Worm (Caenorhabditis elegans) whole organism, early embryonic: ENCODE data around the gene pmk-3.

ENCODE experiments used
- B0310.2 ChIP-seq: sonication (generic microtip); optimal IDR thresholded peaks from 2 replicates; lab custom pipeline; 2016; ENCODE audit warnings: mild to moderate bottlenecking, missing genetic modification characterization, missing compliant biosample characterization
- F13C5.2 ChIP-seq: sonication (generic microtip); optimal IDR thresholded peaks from 2 replicates; lab custom pipeline; 2017; ENCODE audit warnings: mild to moderate bottlenecking, missing genetic modification characterization, inconsistent platforms, missing compliant biosample characterization
- aly-1 ChIP-seq: sonication (generic microtip); optimal IDR thresholded peaks from 2 replicates; lab custom pipeline; 2016; ENCODE audit warnings: missing genetic modification characterization, missing compliant biosample characterization
- ama-1 ChIP-seq: fragments of 150-350 bp; optimal IDR thresholded peaks from 2 replicates; lab custom pipeline; 2014
- ceh-13 ChIP-seq: fragments of 200-800 bp; sonication (Bioruptor generic); optimal IDR thresholded peaks from 2 replicates; lab custom pipeline; 2018; ENCODE audit warnings: mild to moderate bottlenecking, missing genetic modification characterization, missing compliant biosample characterization
- ceh-36 ChIP-seq: sonication (generic microtip); optimal IDR thresholded peaks from 2 replicates; lab custom pipeline; 2016; ENCODE audit warnings: missing genetic modification characterization, inconsistent platforms, missing compliant biosample characterization
- ets-7 ChIP-seq: sonication (generic microtip); optimal IDR thresholded peaks from 2 replicates; lab custom pipeline; 2016; ENCODE audit warnings: missing genotype, missing genetic modification characterization, missing compliant biosample characterization
- flt-1 ChIP-seq: fragments of 200-800 bp; sonication (Bioruptor generic); IDR thresholded peaks from 2 replicates; pipeline ENCODE4 v1.3.6; 2022; ENCODE audit warnings: missing genetic modification characterization, missing compliant biosample characterization
- hmbx-1 ChIP-seq: sonication (generic microtip); optimal IDR thresholded peaks from 2 replicates; lab custom pipeline; 2016; ENCODE audit warnings: mild to moderate bottlenecking, missing genetic modification characterization, missing compliant biosample characterization
- hmg-4 ChIP-seq: fragments of 200-800 bp; sonication (Bioruptor generic); optimal IDR thresholded peaks from 2 replicates; lab custom pipeline; 2018; ENCODE audit warnings: mild to moderate bottlenecking, missing genetic modification characterization, missing compliant biosample characterization
- hnd-1 ChIP-seq: sonication (generic microtip); optimal IDR thresholded peaks from 2 replicates; lab custom pipeline; 2016; ENCODE audit warnings: missing genetic modification characterization, missing compliant biosample characterization
- pes-1 ChIP-seq: fragments of 200-800 bp; sonication (Bioruptor generic); IDR thresholded peaks from 2 replicates; pipeline ENCODE4 v1.3.6; 2022; ENCODE audit warnings: missing genetic modification reagents, missing genetic modification characterization, missing compliant biosample characterization
- scrt-1 ChIP-seq: fragments of 200-800 bp; sonication (Bioruptor generic); IDR thresholded peaks from 2 replicates; pipeline ENCODE4 v1.3.6; 2022; ENCODE audit warnings: missing genetic modification characterization, missing compliant biosample characterization
- sea-1 ChIP-seq: fragments of 200-800 bp; sonication (Bioruptor generic); conservative IDR thresholded peaks from 2 replicates; pipeline ENCODE4 v1.3.6; 2022; ENCODE audit warnings: missing genetic modification characterization, missing compliant biosample characterization
- tbx-11 ChIP-seq: fragments of 200-800 bp; sonication (Bioruptor generic); IDR thresholded peaks from 2 replicates; pipeline ENCODE4 v1.3.6; 2022; ENCODE audit warnings: missing genetic modification characterization, missing compliant biosample characterization
- tbx-37 ChIP-seq: fragments of 200-800 bp; sonication (Bioruptor generic); conservative IDR thresholded peaks from 2 replicates; pipeline ENCODE4 v1.3.6; 2022; ENCODE audit warnings: missing genetic modification reagents, missing genetic modification characterization, missing compliant biosample characterization
- tra-4 ChIP-seq: sonication (generic microtip); optimal IDR thresholded peaks from 2 replicates; lab custom pipeline; 2017; ENCODE audit warnings: missing genetic modification characterization, missing compliant biosample characterization

The pmk-3 gene

ce11 chrIV:8146283-8146682, 7.3 kb downstream of the pmk-3 start:
- no peak for TF ChIP-seq pes-1 (GFP tag; lab: Robert Waterston, UW)
- TF ChIP-seq ama-1: no peak
- no peak for TF ChIP-seq sea-1
- TF ChIP-seq ceh-13 (GFP tag; lab: Kevin White, UChicago): no peak
- no peak for TF ChIP-seq scrt-1 (GFP tag; lab: Robert Waterston, UW)
- TF ChIP-seq aly-1 (tag; lab: Kevin White, UChicago): no peak

- TF ChIP-seq hmbx-1 (tag; lab: Kevin White, UChicago) (no peak), B0310.2 (tag; lab: Kevin White, UChicago) (no peak), tra-4 (no peak), tbx-11 (GFP tag; lab: Robert Waterston, UW) (no peak), aly-1 (tag; lab: Kevin White, UChicago) (no peak), hnd-1 (tag; lab: Kevin White, UChicago) (no peak), tbx-37 (GFP tag; lab: Robert Waterston, UW) (no peak), ama-1 (no peak), scrt-1 (GFP tag; lab: Robert Waterston, UW) (no peak), pes-1 (GFP tag; lab: Robert Waterston, UW) (no peak), sea-1 (no peak), ceh-36 (no peak), ceh-13 (GFP tag; lab: Kevin White, UChicago) (no peak), ets-7 (no peak), F13C5.2 (tag; lab: Kevin White, UChicago) (no peak), hmg-4 (no peak), flt-1 (GFP tag; lab: Robert Waterston, UW) (no peak)
These were observed 9.5 kb downstream of the pmk-3 start, which contains the start of gene pmk-1 for ce11 chrIV:8148494-8148893. pmk-1 (plus strand) TSS chrIV:8148794.

ce11 chrIV:8151721-8152120, 12.7 kb downstream of the pmk-3 start:
- no peak for TF ChIP-seq ceh-13 (GFP tag; lab: Kevin White, UChicago)
- no peak for TF ChIP-seq ceh-36
- TF ChIP-seq tbx-37 (GFP tag; lab: Robert Waterston, UW): no peak
- TF ChIP-seq tbx-11 (GFP tag; lab: Robert Waterston, UW): no peak
- TF ChIP-seq tra-4: no peak
- no peak for TF ChIP-seq F13C5.2 (tag; lab: Kevin White, UChicago)
- no peak for TF ChIP-seq ets-7
- TF ChIP-seq ama-1: no peak
- no peak for TF ChIP-seq B0310.2 (tag; lab: Kevin White, UChicago)
- no peak for TF ChIP-seq hmg-4
- TF ChIP-seq scrt-1 (GFP tag; lab: Robert Waterston, UW): no peak
- no peak for TF ChIP-seq flt-1 (GFP tag; lab: Robert Waterston, UW)
- TF ChIP-seq sea-1: no peak
- TF ChIP-seq pes-1 (GFP tag; lab: Robert Waterston, UW): no peak
- TF ChIP-seq hnd-1 (tag; lab: Kevin White, UChicago): no peak
- no peak for TF ChIP-seq aly-1 (tag; lab: Kevin White, UChicago)

- no peak for TF ChIP-seq hnd-1 (tag; lab: Kevin White, UChicago)
- TF ChIP-seq ets-7: no peak
- TF ChIP-seq F13C5.2 (tag; lab: Kevin White, UChicago): no peak
- TF ChIP-seq tbx-37 (GFP tag; lab: Robert Waterston, UW): no peak
- TF ChIP-seq tbx-11 (GFP tag; lab: Robert Waterston, UW): no peak
- no peak for TF ChIP-seq ceh-36
- TF ChIP-seq tra-4: no peak
- no peak for TF ChIP-seq B0310.2 (tag; lab: Kevin White, UChicago)
- TF ChIP-seq hmbx-1 (tag; lab: Kevin White, UChicago): no peak
- TF ChIP-seq aly-1 (tag; lab: Kevin White, UChicago): no peak
- no peak for TF ChIP-seq pes-1 (GFP tag; lab: Robert Waterston, UW)
These were observed 13.1 kb downstream of the pmk-3 start, which contains the start of gene faah-2 for ce11 chrIV:8152145-8152544. faah-2 (plus strand) TSS chrIV:8152445.

- TF ChIP-seq ceh-13 (GFP tag; lab: Kevin White, UChicago): no peak
These were observed 13.7 kb downstream of the pmk-3 start for ce11 chrIV:8152688-8153087.

ce11 chrIV:8153163-8153562, 14.1 kb downstream of the pmk-3 start:
- no peak for TF ChIP-seq tbx-37 (GFP tag; lab: Robert Waterston, UW)
- no peak for TF ChIP-seq ceh-13 (GFP tag; lab: Kevin White, UChicago)
- no peak for TF ChIP-seq F13C5.2 (tag; lab: Kevin White, UChicago)
- TF ChIP-seq tbx-11 (GFP tag; lab: Robert Waterston, UW): no peak
- no peak for TF ChIP-seq hnd-1 (tag; lab: Kevin White, UChicago)
- no peak for TF ChIP-seq scrt-1 (GFP tag; lab: Robert Waterston, UW)
- TF ChIP-seq aly-1 (tag; lab: Kevin White, UChicago): no peak
- TF ChIP-seq hmg-4: no peak
- no peak for TF ChIP-seq B0310.2 (tag; lab: Kevin White, UChicago)
- TF ChIP-seq ceh-36: no peak
- no peak for TF ChIP-seq ama-1

ce11 chrIV:8154966-8155365, 15.9 kb downstream of the pmk-3 start:
- TF ChIP-seq hmbx-1 (tag; lab: Kevin White, UChicago): no peak
- no peak for TF ChIP-seq tbx-37 (GFP tag; lab: Robert Waterston, UW)

- TF ChIP-seq ceh-36: no peak
- no peak for TF ChIP-seq hnd-1 (tag; lab: Kevin White, UChicago)
- no peak for TF ChIP-seq sea-1
- no peak for TF ChIP-seq ets-7
- TF ChIP-seq pes-1 (GFP tag; lab: Robert Waterston, UW): no peak
- no peak for TF ChIP-seq hmg-4
- no peak for TF ChIP-seq hmbx-1 (tag; lab: Kevin White, UChicago)
- no peak for TF ChIP-seq tbx-37 (GFP tag; lab: Robert Waterston, UW)
- TF ChIP-seq ama-1: no peak
- no peak for TF ChIP-seq tbx-11 (GFP tag; lab: Robert Waterston, UW)
These were observed 18.1 kb downstream of the pmk-3 start, which contains the start of gene B0218.5 for ce11 chrIV:8157161-8157560. B0218.5 (minus strand) TSS chrIV:8157261.
